Worm (Caenorhabditis elegans) whole organism, L3 larva: ENCODE measurements around the gene glrx-21.

Experiments
- R02D3.7 ChIP-seq: fragments of 150-350 bp; optimal IDR thresholded peaks from 2 replicates; lab custom pipeline; 2014; ENCODE audit warnings: missing biosample characterization, missing genetic modification characterization
- ZK546.5 ChIP-seq: sonication (generic microtip); optimal IDR thresholded peaks from 2 replicates; lab custom pipeline; 2017; ENCODE audit warnings: missing biosample characterization, missing genetic modification characterization
- ama-1 ChIP-seq: fragments of 150-350 bp; optimal IDR thresholded peaks from 2 replicates; lab custom pipeline; 2018
- ceh-28 ChIP-seq: fragments of 150-350 bp; optimal IDR thresholded peaks from 2 replicates; lab custom pipeline; 2014; ENCODE audit warnings: missing biosample characterization, missing genetic modification reagents, missing genetic modification characterization
- ceh-82 ChIP-seq: fragments of 150-350 bp; optimal IDR thresholded peaks from 2 replicates; lab custom pipeline; 2014; ENCODE audit warnings: missing biosample characterization, missing genetic modification characterization
- daf-12 ChIP-seq: fragments of 150-350 bp; optimal IDR thresholded peaks from 2 replicates; lab custom pipeline; 2014; ENCODE audit warnings: missing biosample characterization, missing genetic modification reagents, missing genetic modification characterization
- egl-27 ChIP-seq: sonication (generic microtip); optimal IDR thresholded peaks from 4 replicates; lab custom pipeline; 2017; ENCODE audit warnings: missing biosample characterization, missing genetic modification reagents, missing genetic modification characterization
- elt-2 ChIP-seq: sonication (generic microtip); optimal IDR thresholded peaks from 2 replicates; lab custom pipeline; 2016; ENCODE audit warnings: missing genetic modification reagents, mild to moderate bottlenecking, missing genetic modification characterization, missing compliant biosample characterization
- fkh-10 ChIP-seq: sonication (generic microtip); optimal IDR thresholded peaks from 2 replicates; lab custom pipeline; 2017; ENCODE audit warnings: missing biosample characterization, missing genetic modification reagents, missing genetic modification characterization
- fkh-2 ChIP-seq: fragments of 150-350 bp; optimal IDR thresholded peaks from 2 replicates; lab custom pipeline; 2014; ENCODE audit warnings: missing biosample characterization, missing genetic modification reagents, missing genetic modification characterization
- fos-1 ChIP-seq: fragments of 150-350 bp; optimal IDR thresholded peaks from 2 replicates; lab custom pipeline; 2014; ENCODE audit warnings: missing biosample characterization, missing genetic modification characterization
- hmg-11 ChIP-seq: sonication (generic microtip); optimal IDR thresholded peaks from 2 replicates; lab custom pipeline; 2016; ENCODE audit warnings: missing genetic modification characterization, missing compliant biosample characterization
- jun-1 ChIP-seq: fragments of 150-350 bp; optimal IDR thresholded peaks from 2 replicates; lab custom pipeline; 2014; ENCODE audit warnings: missing biosample characterization, missing genetic modification reagents, missing genetic modification characterization
- lin-15B ChIP-seq: fragments of 150-350 bp; optimal IDR thresholded peaks from 2 replicates; lab custom pipeline; 2014; ENCODE audit warnings: missing biosample characterization, missing genetic modification characterization
- lin-39 ChIP-seq: fragments of 150-350 bp; optimal IDR thresholded peaks from 2 replicates; lab custom pipeline; 2018; ENCODE audit warnings: missing biosample characterization, missing genetic modification reagents, missing genetic modification characterization
- lsy-12 ChIP-seq: sonication (generic microtip); optimal IDR thresholded peaks from 2 replicates; lab custom pipeline; 2016; ENCODE audit warnings: mild to moderate bottlenecking, missing genetic modification characterization, missing compliant biosample characterization
- nfya-1 ChIP-seq: sonication (generic microtip); optimal IDR thresholded peaks from 2 replicates; lab custom pipeline; 2017; ENCODE audit warnings: missing genetic modification characterization, mild to moderate bottlenecking, missing compliant biosample characterization, antibody characterized with exemption, moderate library complexity; ENCODE audit not compliant: insufficient read depth
- nhr-11 ChIP-seq: fragments of 150-350 bp; optimal IDR thresholded peaks from 2 replicates; lab custom pipeline; 2014; ENCODE audit warnings: missing biosample characterization, missing genetic modification characterization
- nhr-12 ChIP-seq: fragments of 150-350 bp; optimal IDR thresholded peaks from 2 replicates; lab custom pipeline; 2014; ENCODE audit warnings: missing biosample characterization, missing genetic modification characterization
- nhr-23 ChIP-seq: fragments of 150-350 bp; optimal IDR thresholded peaks from 2 replicates; lab custom pipeline; 2014; ENCODE audit warnings: missing biosample characterization, missing genetic modification reagents, missing genetic modification characterization
- nhr-237 ChIP-seq: fragments of 150-350 bp; optimal IDR thresholded peaks from 2 replicates; lab custom pipeline; 2014; ENCODE audit warnings: missing biosample characterization, missing genetic modification characterization
- nhr-25 ChIP-seq: sonication (generic microtip); optimal IDR thresholded peaks from 2 replicates; lab custom pipeline; 2017; ENCODE audit warnings: missing biosample characterization, missing genetic modification characterization
- nhr-43 ChIP-seq: sonication (generic microtip); optimal IDR thresholded peaks from 2 replicates; lab custom pipeline; 2016; ENCODE audit warnings: mild to moderate bottlenecking, missing genetic modification characterization, missing compliant biosample characterization; ENCODE audit not compliant: poor library complexity, severe bottlenecking
- nhr-67 ChIP-seq: fragments of 150-350 bp; optimal IDR thresholded peaks from 2 replicates; lab custom pipeline; 2014; ENCODE audit warnings: missing biosample characterization, missing genetic modification characterization
- nhr-76 ChIP-seq: fragments of 150-350 bp; sonication (generic microtip); optimal IDR thresholded peaks from 5 replicates; lab custom pipeline; 2014; ENCODE audit warnings: missing biosample characterization, missing genetic modification characterization
- nhr-77 ChIP-seq: fragments of 150-350 bp; optimal IDR thresholded peaks from 2 replicates; lab custom pipeline; 2014; ENCODE audit warnings: missing biosample characterization, missing genetic modification characterization
- pha-4 ChIP-seq: fragments of 150-350 bp; optimal IDR thresholded peaks from 2 replicates; lab custom pipeline; 2014; ENCODE audit warnings: missing biosample characterization, missing genetic modification reagents, missing genetic modification characterization
- skn-1 ChIP-seq: fragments of 150-350 bp; optimal IDR thresholded peaks from 2 replicates; lab custom pipeline; 2014; ENCODE audit warnings: missing biosample characterization, missing genetic modification characterization
- snpc-4 ChIP-seq: fragments of 150-350 bp; optimal IDR thresholded peaks from 2 replicates; lab custom pipeline; 2014; ENCODE audit warnings: missing biosample characterization, missing genetic modification characterization
- tbx-2 ChIP-seq: sonication (generic microtip); optimal IDR thresholded peaks from 2 replicates; lab custom pipeline; 2016; ENCODE audit warnings: mild to moderate bottlenecking, missing genetic modification characterization, missing compliant biosample characterization
- unc-39 ChIP-seq: sonication (generic microtip); optimal IDR thresholded peaks from 4 replicates; lab custom pipeline; 2017; ENCODE audit warnings: missing biosample characterization, missing genetic modification characterization
- unc-62 ChIP-seq: fragments of 150-350 bp; sonication (generic microtip); optimal IDR thresholded peaks from 4 replicates; lab custom pipeline; 2014; ENCODE audit warnings: missing biosample characterization, missing genetic modification reagents, missing genetic modification characterization
- zag-1 ChIP-seq: fragments of 150-350 bp; optimal IDR thresholded peaks from 2 replicates; lab custom pipeline; 2014; ENCODE audit warnings: missing biosample characterization, missing genetic modification characterization
- ztf-11 ChIP-seq: fragments of 150-350 bp; optimal IDR thresholded peaks from 2 replicates; lab custom pipeline; 2014; ENCODE audit warnings: missing biosample characterization, missing genetic modification characterization
- ztf-4 ChIP-seq: fragments of 150-350 bp; optimal IDR thresholded peaks from 2 replicates; lab custom pipeline; 2014; ENCODE audit warnings: missing biosample characterization, missing genetic modification characterization

Gene glrx-21

ce11 chrIII:5305725-5306124, 40.2 kb downstream of the glrx-21 start:
- peak; percentile 87 for TF ChIP-seq hmg-11
- TF ChIP-seq nhr-12 (tag; lab: Kevin White, UChicago), result no peak
- TF ChIP-seq fkh-2 (tag; lab: Kevin White, UChicago), result no peak
- TF ChIP-seq tbx-2 (tag; lab: Kevin White, UChicago), result peak; percentile 60
- TF ChIP-seq unc-39 (tag; lab: Kevin White, UChicago), result no peak
- no peak for TF ChIP-seq snpc-4 (tag; lab: Kevin White, UChicago)
- no peak for TF ChIP-seq ceh-28 (tag; lab: Kevin White, UChicago)
- TF ChIP-seq unc-62, result no peak
- TF ChIP-seq nhr-43 (tag; lab: Kevin White, UChicago), result peak; percentile 81
- TF ChIP-seq ama-1 (lab: Kevin White, UChicago), result no peak
- no peak for TF ChIP-seq nhr-67
- no peak for TF ChIP-seq fos-1 (tag; lab: Kevin White, UChicago)
- peak; percentile 31 for TF ChIP-seq lin-15B
- peak; percentile 23 for TF ChIP-seq skn-1
- TF ChIP-seq pha-4 (tag; lab: Kevin White, UChicago), result peak; percentile 88
- TF ChIP-seq ceh-82 (tag; lab: Kevin White, UChicago), result peak; percentile 11
- peak; percentile 27 for TF ChIP-seq elt-2 (tag; lab: Kevin White, UChicago)
- TF ChIP-seq jun-1 (tag; lab: Kevin White, UChicago), result no peak
- no peak for TF ChIP-seq nhr-77 (tag; lab: Kevin White, UChicago)
- peak; percentile 32 for TF ChIP-seq nhr-25 (tag; lab: Kevin White, UChicago)
- TF ChIP-seq lsy-12 (tag; lab: Kevin White, UChicago), result peak; percentile 63
- peak; percentile 40 for TF ChIP-seq nfya-1 (tag; lab: Kevin White, UChicago)
- TF ChIP-seq R02D3.7 (tag; lab: Kevin White, UChicago), result peak; percentile 20
- no peak for TF ChIP-seq zag-1
- no peak for TF ChIP-seq nhr-76 (tag; lab: Kevin White, UChicago)
- no peak for TF ChIP-seq fkh-10 (GFP tag; lab: Kevin White, UChicago)
- TF ChIP-seq lin-39 (tag; lab: Kevin White, UChicago), result no peak
- no peak for TF ChIP-seq ztf-11 (tag; lab: Kevin White, UChicago)
- peak; percentile 15 for TF ChIP-seq ztf-4 (tag; lab: Kevin White, UChicago)
- peak; percentile 21 for TF ChIP-seq egl-27
- TF ChIP-seq nhr-11, result no peak
- no peak for TF ChIP-seq ZK546.5 (tag; lab: Kevin White, UChicago)
- peak; percentile 23 for TF ChIP-seq nhr-23 (tag; lab: Kevin White, UChicago)

ce11 chrIII:5304044-5304443, 41.9 kb downstream of the glrx-21 start:
- no peak for TF ChIP-seq ceh-82 (tag; lab: Kevin White, UChicago)
- no peak for TF ChIP-seq nhr-23 (tag; lab: Kevin White, UChicago)
- TF ChIP-seq nhr-12 (tag; lab: Kevin White, UChicago), result no peak
- no peak for TF ChIP-seq ceh-28 (tag; lab: Kevin White, UChicago)
- TF ChIP-seq ztf-11 (tag; lab: Kevin White, UChicago), result no peak
- no peak for TF ChIP-seq R02D3.7 (tag; lab: Kevin White, UChicago)
- TF ChIP-seq nhr-43 (tag; lab: Kevin White, UChicago), result no peak
- no peak for TF ChIP-seq daf-12 (tag; lab: Kevin White, UChicago)

- TF ChIP-seq snpc-4 (tag; lab: Kevin White, UChicago) (no peak), nhr-237 (tag; lab: Kevin White, UChicago) (no peak), nhr-76 (tag; lab: Kevin White, UChicago) (no peak), nhr-11 (no peak)
These were observed 44.1 kb downstream of the glrx-21 start, which contains the start of the genes T15B12.2 and F52C9.5 for ce11 chrIII:5301786-5302268. T15B12.2 (minus strand) TSS chrIII:5301886. F52C9.5 (plus strand) TSS chrIII:5302218.
